Fruit fly (Drosophila melanogaster) whole organism, embryonic: ENCODE measurements around the gene Vps13D.

Source experiments
- Asciz ChIP-seq: fragments of 200-800 bp; sonication (Bioruptor generic); optimal IDR thresholded peaks from 2 replicates; lab custom pipeline; 2017; ENCODE audit warnings: missing biosample characterization, mild to moderate bottlenecking, missing genetic modification characterization, missing genetic modification reagents
- Atf6 ChIP-seq: fragments of 200-800 bp; sonication (Bioruptor generic); IDR thresholded peaks from 2 replicates; pipeline ENCODE4 v1.3.6; 2022; ENCODE audit warnings: missing biosample characterization, missing genetic modification characterization
- Awh ChIP-seq: fragments of 200-800 bp; sonication (Bioruptor generic); IDR thresholded peaks from 2 replicates; pipeline ENCODE4, ENCODE4 v1.3.6; 2022; ENCODE audit warnings: missing biosample characterization, missing genetic modification characterization
- BEAF-32 ChIP-seq: fragments of 200-800 bp; sonication (Bioruptor generic); optimal IDR thresholded peaks from 3 replicates; lab custom pipeline; 2017; ENCODE audit warnings: missing biosample characterization, missing genetic modification characterization, mild to moderate bottlenecking, moderate library complexity, missing genetic modification reagents
- BtbVII ChIP-seq: fragments of 200-800 bp; sonication (Bioruptor generic); optimal IDR thresholded peaks from 3 replicates; lab custom pipeline; 2017; ENCODE audit warnings: missing biosample characterization, mild to moderate bottlenecking, missing genetic modification characterization
- CG10209 ChIP-seq: fragments of 200-800 bp; sonication (Bioruptor generic); optimal IDR thresholded peaks from 3 replicates; lab custom pipeline; 2017; ENCODE audit warnings: missing biosample characterization, mild to moderate bottlenecking, missing genetic modification characterization, missing genetic modification reagents
- CG1024 ChIP-seq: fragments of 200-800 bp; sonication (Bioruptor generic); IDR thresholded peaks from 2 replicates; pipeline ENCODE4 v1.3.6; 2022; ENCODE audit warnings: missing biosample characterization, missing genetic modification characterization
- CG11456 ChIP-seq: fragments of 200-800 bp; sonication (Bioruptor generic); IDR thresholded peaks from 3 replicates; pipeline ENCODE4 v1.3.6; 2022; ENCODE audit warnings: missing biosample characterization, missing genetic modification characterization
- CG11723 ChIP-seq: fragments of 200-800 bp; sonication (Bioruptor generic); optimal IDR thresholded peaks from 2 replicates; lab custom pipeline; 2017; ENCODE audit warnings: missing biosample characterization, mild to moderate bottlenecking, missing genetic modification characterization
- CG12104 ChIP-seq: fragments of 200-800 bp; sonication (Bioruptor generic); optimal IDR thresholded peaks from 3 replicates; lab custom pipeline; 2016; ENCODE audit warnings: missing biosample characterization, missing genetic modification characterization
- CG13894 ChIP-seq: fragments of 200-800 bp; sonication (Bioruptor generic); optimal IDR thresholded peaks from 3 replicates; lab custom pipeline; 2018; ENCODE audit warnings: missing biosample characterization, mild to moderate bottlenecking, missing genetic modification characterization, moderate library complexity
- CG1529 ChIP-seq: fragments of 200-800 bp; sonication (Bioruptor generic); optimal IDR thresholded peaks from 3 replicates; lab custom pipeline; 2018; ENCODE audit warnings: missing biosample characterization, missing genetic modification characterization
- CG15601 ChIP-seq: fragments of 200-800 bp; sonication (Bioruptor generic); optimal IDR thresholded peaks from 3 replicates; lab custom pipeline; 2019; ENCODE audit warnings: missing biosample characterization, mild to moderate bottlenecking, missing genetic modification characterization, moderate library complexity
- CG17385 ChIP-seq: fragments of 200-800 bp; sonication (Bioruptor generic); optimal IDR thresholded peaks from 3 replicates; lab custom pipeline; 2018; ENCODE audit warnings: missing biosample characterization, mild to moderate bottlenecking, missing genetic modification characterization
- CG17568 ChIP-seq: fragments of 200-800 bp; sonication (Bioruptor generic); optimal IDR thresholded peaks from 2 replicates; lab custom pipeline; 2018; ENCODE audit warnings: missing biosample characterization, mild to moderate bottlenecking, missing genetic modification characterization, moderate library complexity
- CG1832 ChIP-seq: fragments of 200-800 bp; sonication (Bioruptor generic); optimal IDR thresholded peaks from 2 replicates; lab custom pipeline; 2017; ENCODE audit warnings: missing biosample characterization, mild to moderate bottlenecking, missing genetic modification characterization, inconsistent platforms
- CG2712 ChIP-seq: fragments of 200-800 bp; optimal IDR thresholded peaks from 3 replicates; lab custom pipeline; 2019; ENCODE audit warnings: missing biosample characterization, mild to moderate bottlenecking, missing genetic modification characterization, moderate library complexity
- CG30403 ChIP-seq: fragments of 200-800 bp; sonication (Bioruptor generic); optimal IDR thresholded peaks from 3 replicates; lab custom pipeline; 2016; ENCODE audit warnings: missing biosample characterization, missing genetic modification characterization
- CG3838 ChIP-seq: fragments of 200-800 bp; sonication (Bioruptor generic); optimal IDR thresholded peaks from 3 replicates; lab custom pipeline; 2016; ENCODE audit warnings: missing biosample characterization, missing genetic modification characterization
- CG4617 ChIP-seq: fragments of 200-800 bp; sonication (Bioruptor generic); optimal IDR thresholded peaks from 3 replicates; lab custom pipeline; 2016; ENCODE audit warnings: missing biosample characterization, missing genetic modification characterization, borderline replicate concordance
- CG5180 ChIP-seq: fragments of 200-800 bp; sonication (Bioruptor generic); optimal IDR thresholded peaks from 3 replicates; lab custom pipeline; 2017; ENCODE audit warnings: missing biosample characterization, missing genetic modification characterization, mild to moderate bottlenecking, moderate library complexity, missing genetic modification reagents
- CG7745 ChIP-seq: fragments of 200-800 bp; sonication (Bioruptor generic); optimal IDR thresholded peaks from 2 replicates; lab custom pipeline; 2018; ENCODE audit warnings: missing biosample characterization, mild to moderate bottlenecking, missing genetic modification characterization, moderate library complexity
- CG8765 ChIP-seq: fragments of 200-800 bp; sonication (Bioruptor generic); IDR thresholded peaks from 2 replicates; pipeline ENCODE4 v1.3.6; 2022; ENCODE audit warnings: missing biosample characterization, missing genetic modification characterization
- CG9609 ChIP-seq: fragments of 200-800 bp; sonication (Bioruptor generic); optimal IDR thresholded peaks from 3 replicates; lab custom pipeline; 2016; ENCODE audit warnings: missing biosample characterization, missing genetic modification characterization
- CG9932 ChIP-seq: fragments of 200-800 bp; sonication (Bioruptor generic); IDR thresholded peaks from 2 replicates; pipeline ENCODE4 v1.3.6; 2022; ENCODE audit warnings: missing biosample characterization, missing genetic modification characterization
- Dfd ChIP-seq, 2 experiments: fragments of >200 bp; optimal IDR thresholded peaks; 2 replicates each; lab custom pipeline; 2017; ENCODE audit warnings: missing biosample characterization in 2 of 2, missing genetic modification characterization in 2 of 2
- E2f1 ChIP-seq: fragments of 200-800 bp; sonication (Bioruptor generic); IDR thresholded peaks from 2 replicates; pipeline ENCODE4 v1.3.6; 2022; ENCODE audit warnings: missing biosample characterization, missing genetic modification characterization
- HLH3B ChIP-seq: fragments of 200-800 bp; sonication (Bioruptor generic); IDR thresholded peaks from 2 replicates; pipeline ENCODE4 v1.3.6; 2022; ENCODE audit warnings: missing biosample characterization, missing genetic modification characterization
- HLH54F ChIP-seq: fragments of 200-800 bp; sonication (Bioruptor generic); optimal IDR thresholded peaks from 3 replicates; lab custom pipeline; 2016; ENCODE audit warnings: missing biosample characterization, missing genetic modification characterization
- Hmr ChIP-seq: fragments of 200-800 bp; sonication (Bioruptor generic); optimal IDR thresholded peaks from 3 replicates; lab custom pipeline; 2017; ENCODE audit warnings: mild to moderate bottlenecking, missing biosample characterization, missing genetic modification reagents, missing genetic modification characterization
- Lhr ChIP-seq: fragments of 200-800 bp; sonication (Bioruptor generic); optimal IDR thresholded peaks from 3 replicates; lab custom pipeline; 2017; ENCODE audit warnings: mild to moderate bottlenecking, missing biosample characterization, missing genetic modification reagents, missing genetic modification characterization
- Lpt ChIP-seq: fragments of >200 bp; optimal IDR thresholded peaks from 2 replicates; lab custom pipeline; 2018; ENCODE audit warnings: missing biosample characterization, missing genetic modification characterization
- MBD-R2 ChIP-seq: fragments of 200-800 bp; sonication (Bioruptor generic); IDR thresholded peaks from 2 replicates; pipeline ENCODE4 v1.3.6; 2022; ENCODE audit warnings: missing biosample characterization, missing genetic modification characterization
- Mes4 ChIP-seq: fragments of 200-800 bp; sonication (Bioruptor generic); optimal IDR thresholded peaks from 2 replicates; lab custom pipeline; 2016; ENCODE audit warnings: missing biosample characterization, missing genetic modification characterization
- Pdp1 ChIP-seq, 2 experiments: fragments of 200-800 bp; sonication (Bioruptor generic); optimal IDR thresholded peaks; 3 replicates each; lab custom pipeline; 2016; ENCODE audit warnings: missing biosample characterization in 2 of 2, missing genetic modification characterization in 2 of 2, mild to moderate bottlenecking in 1 of 2, moderate library complexity in 1 of 2
- al ChIP-seq: fragments of 200-800 bp; sonication (Bioruptor generic); IDR thresholded peaks from 2 replicates; pipeline ENCODE4 v1.3.6; 2022; ENCODE audit warnings: missing biosample characterization, missing genetic modification characterization
- bbx ChIP-seq: fragments of 200-800 bp; sonication (Bioruptor generic); IDR thresholded peaks from 2 replicates; pipeline ENCODE4 v1.3.6; 2022; ENCODE audit warnings: missing biosample characterization, missing genetic modification characterization; ENCODE audit not compliant: partially characterized antibody
- bigmax ChIP-seq: fragments of 200-800 bp; sonication (Bioruptor generic); optimal IDR thresholded peaks from 2 replicates; lab custom pipeline; 2018; ENCODE audit warnings: missing biosample characterization, mild to moderate bottlenecking, missing genetic modification characterization
- chif ChIP-seq, 2 experiments: fragments of 200-800 bp; sonication (Bioruptor generic); optimal IDR thresholded peaks; 3 replicates each; lab custom pipeline; 2016; ENCODE audit warnings: missing biosample characterization in 2 of 2, missing genetic modification characterization in 2 of 2
- cwo ChIP-seq: fragments of 200-800 bp; sonication (Bioruptor generic); optimal IDR thresholded peaks from 3 replicates; lab custom pipeline; 2017; ENCODE audit warnings: missing biosample characterization, missing genetic modification characterization, mild to moderate bottlenecking, moderate library complexity, missing genetic modification reagents
- disco-r ChIP-seq: fragments of 200-800 bp; sonication (Bioruptor generic); optimal IDR thresholded peaks from 2 replicates; lab custom pipeline; 2016; ENCODE audit warnings: missing biosample characterization, missing genetic modification characterization
- dm ChIP-seq: fragments of 200-800 bp; sonication (Bioruptor generic); optimal IDR thresholded peaks from 3 replicates; lab custom pipeline; 2016; ENCODE audit warnings: missing biosample characterization, missing genetic modification characterization
- her ChIP-seq: fragments of 200-800 bp; sonication (Bioruptor generic); optimal IDR thresholded peaks from 2 replicates; lab custom pipeline; 2016; ENCODE audit warnings: missing biosample characterization, missing genetic modification characterization
- lilli ChIP-seq: fragments of 200-800 bp; sonication (Bioruptor generic); optimal IDR thresholded peaks from 3 replicates; lab custom pipeline; 2016; ENCODE audit warnings: missing biosample characterization, missing genetic modification characterization
- nmo ChIP-seq: fragments of 200-800 bp; sonication (Bioruptor generic); optimal IDR thresholded peaks from 2 replicates; lab custom pipeline; 2018; ENCODE audit warnings: missing biosample characterization, mild to moderate bottlenecking, missing genetic modification characterization, moderate library complexity
- otp ChIP-seq: fragments of 200-800 bp; sonication (Bioruptor generic); IDR thresholded peaks from 3 replicates; pipeline ENCODE4, ENCODE4 v1.3.6; 2022; ENCODE audit warnings: missing biosample characterization, missing genetic modification characterization
- sd ChIP-seq: fragments of 200-800 bp; sonication (Bioruptor generic); optimal IDR thresholded peaks from 3 replicates; lab custom pipeline; 2018; ENCODE audit warnings: missing biosample characterization, mild to moderate bottlenecking, missing genetic modification characterization, moderate library complexity
- sens ChIP-seq: fragments of 200-800 bp; sonication (Bioruptor generic); peaks from one replicate; lab custom pipeline; 2016; ENCODE audit warnings: missing biosample characterization, missing genetic modification characterization
- sim ChIP-seq: fragments of 200-800 bp; sonication (Bioruptor generic); IDR thresholded peaks from 2 replicates; pipeline ENCODE4 v1.3.6; 2022; ENCODE audit warnings: missing biosample characterization, missing genetic modification characterization

Gene Vps13D

dm6 chr3L:12796077-12796641, 41.3 kb downstream of the Vps13D start (continued):
- no peak for TF ChIP-seq al (GFP tag; lab: Robert Waterston, UW)
- TF ChIP-seq otp (GFP tag; lab: Robert Waterston, UW) = no peak
- TF ChIP-seq chif (GFP tag; optimal IDR thresholded peaks at IDR 0.05; lab: Kevin White, UChicago) = no peak
- no peak for TF ChIP-seq Lhr (GFP tag; lab: Kevin White, UChicago)
- 0 out of 2 replicates have a peak, but pooled peaks have one; percentile 20 for TF ChIP-seq CG1024
- peak in 1 of 2 experiments; percentile 57 for TF ChIP-seq Pdp1 (GFP tag; optimal IDR thresholded peaks at IDR 0.05; lab: Kevin White, UChicago)
- TF ChIP-seq bbx (GFP tag; lab: Robert Waterston, UW) = no peak
- no peak for TF ChIP-seq CG11723 (GFP tag; lab: Kevin White, UChicago)
- TF ChIP-seq CG30403 (GFP tag; lab: Kevin White, UChicago) = no peak
- TF ChIP-seq disco-r (GFP tag; lab: Kevin White, UChicago) = no peak
- no peak for TF ChIP-seq CG7745 (tag; lab: Kevin White, UChicago)
- TF ChIP-seq CG15601 = no peak

dm6 chr3L:12798795-12799311, 44.0 kb downstream of the Vps13D start:
- no peak for TF ChIP-seq Lhr (GFP tag; lab: Kevin White, UChicago)
- no peak for TF ChIP-seq Hmr
- TF ChIP-seq CG17568 (GFP tag; lab: Kevin White, UChicago) = no peak
- TF ChIP-seq sd (tag; lab: Kevin White, UChicago) = no peak
- no peak for TF ChIP-seq HLH3B (GFP tag; lab: Robert Waterston, UW)
- TF ChIP-seq HLH54F (GFP tag; lab: Kevin White, UChicago) = peak; percentile 16
- no peak for TF ChIP-seq CG9609 (GFP tag; lab: Kevin White, UChicago)
- no peak for TF ChIP-seq BEAF-32
- TF ChIP-seq MBD-R2 (GFP tag; lab: Robert Waterston, UW) = no peak
- no peak for TF ChIP-seq CG9932
- TF ChIP-seq Asciz = no peak
- no peak for TF ChIP-seq E2f1 (GFP tag; lab: Robert Waterston, UW)
- TF ChIP-seq bigmax (GFP tag; lab: Kevin White, UChicago) = no peak
- TF ChIP-seq sens (GFP tag; lab: Kevin White, UChicago) = peak; percentile 78
- TF ChIP-seq CG1529 (GFP tag; lab: Kevin White, UChicago) = no peak
- no peak for TF ChIP-seq CG4617 (GFP tag; lab: Kevin White, UChicago)
- TF ChIP-seq Lpt (GFP tag; lab: Kevin White, UChicago) = no peak
- no peak for TF ChIP-seq CG12104 (GFP tag; lab: Kevin White, UChicago)
- no peak for TF ChIP-seq CG11456
- peak; percentile 33 for TF ChIP-seq BtbVII (GFP tag; lab: Kevin White, UChicago)
- TF ChIP-seq CG10209 (GFP tag; lab: Kevin White, UChicago) = no peak
- peak; percentile 32 for TF ChIP-seq CG5180 (GFP tag; lab: Kevin White, UChicago)
- no peak for TF ChIP-seq CG1832 (GFP tag; lab: Kevin White, UChicago)
- TF ChIP-seq sim = no peak
- peak; percentile 38 for TF ChIP-seq CG2712 (tag; lab: Kevin White, UChicago)
- TF ChIP-seq lilli (GFP tag; lab: Kevin White, UChicago) = peak; percentile 12
- TF ChIP-seq nmo (GFP tag; lab: Kevin White, UChicago) = peak; percentile 16
- no peak for TF ChIP-seq Atf6 (GFP tag; lab: Robert Waterston, UW)
- no peak for TF ChIP-seq CG3838 (GFP tag; lab: Kevin White, UChicago)
- no peak for TF ChIP-seq dm
- no peak for TF ChIP-seq cwo (GFP tag; lab: Kevin White, UChicago)
- no peak for TF ChIP-seq Mes4
- TF ChIP-seq her (GFP tag; lab: Kevin White, UChicago) = no peak
- no peak for TF ChIP-seq CG17385
- TF ChIP-seq CG8765 = no peak
- no peak for TF ChIP-seq CG13894 (tag; lab: Kevin White, UChicago)
- no peak for TF ChIP-seq Dfd (GFP tag; optimal IDR thresholded peaks at IDR 0.05; lab: Kevin White, UChicago)
- no peak for TF ChIP-seq Awh (GFP tag; lab: Robert Waterston, UW)
